Worm (Caenorhabditis elegans) whole organism, L2 larva: Measurements from ENCODE around the gene ceeh-2.

Experiments used
- ZK546.5 ChIP-seq: sonication (generic microtip); optimal IDR thresholded peaks from 2 replicates; lab custom pipeline; 2017; ENCODE audit warnings: missing biosample characterization, missing genetic modification characterization
- ceh-82 ChIP-seq: fragments of 150-350 bp; optimal IDR thresholded peaks from 2 replicates; lab custom pipeline; 2014; ENCODE audit warnings: missing biosample characterization, missing genetic modification characterization
- lin-13 ChIP-seq: fragments of 150-350 bp; optimal IDR thresholded peaks from 2 replicates; lab custom pipeline; 2014; ENCODE audit warnings: missing biosample characterization, missing genetic modification reagents, missing genetic modification characterization
- mab-5 ChIP-seq: fragments of 150-350 bp; optimal IDR thresholded peaks from 2 replicates; lab custom pipeline; 2014; ENCODE audit warnings: missing biosample characterization, missing genetic modification characterization
- nhr-129 ChIP-seq: fragments of 150-350 bp; optimal IDR thresholded peaks from 2 replicates; lab custom pipeline; 2014; ENCODE audit warnings: missing biosample characterization, missing genetic modification characterization
- nhr-21 ChIP-seq: fragments of 150-350 bp; optimal IDR thresholded peaks from 2 replicates; lab custom pipeline; 2014; ENCODE audit warnings: missing biosample characterization, missing genetic modification characterization
- nhr-23 ChIP-seq: fragments of 150-350 bp; optimal IDR thresholded peaks from 2 replicates; lab custom pipeline; 2014; ENCODE audit warnings: missing biosample characterization, missing genetic modification reagents, missing genetic modification characterization
- unc-62 ChIP-seq: fragments of 150-350 bp; optimal IDR thresholded peaks from 2 replicates; lab custom pipeline; 2014; ENCODE audit warnings: missing biosample characterization, missing genetic modification reagents, missing genetic modification characterization
- zag-1 ChIP-seq: fragments of 150-350 bp; optimal IDR thresholded peaks from 2 replicates; lab custom pipeline; 2014; ENCODE audit warnings: missing biosample characterization, missing genetic modification characterization
- ztf-11 ChIP-seq: sonication (generic microtip); optimal IDR thresholded peaks from 2 replicates; lab custom pipeline; 2017; ENCODE audit warnings: missing biosample characterization, missing genetic modification characterization

ce11 chrV:10381726-10382125 is 24.0 kb upstream of the ceeh-2 start, which contains the start of gene abu-1:
- TF ChIP-seq nhr-23 (no peak), zag-1 (tag; lab: Kevin White, UChicago) (no peak), ceh-82 (no peak), nhr-129 (tag; lab: Kevin White, UChicago) (no peak), ZK546.5 (tag; lab: Kevin White, UChicago) (no peak), ztf-11 (no peak), lin-13 (GFP tag; lab: Kevin White, UChicago) (no peak), unc-62 (GFP tag; lab: Kevin White, UChicago) (no peak), mab-5 (tag; lab: Kevin White, UChicago) (no peak), nhr-21 (tag; lab: Kevin White, UChicago) (no peak)
